Worm (Caenorhabditis elegans) whole organism, early embryonic: Measurements from ENCODE around the gene R07E5.15.

Source experiments
- B0310.2 ChIP-seq: sonication (generic microtip); optimal IDR thresholded peaks from 2 replicates; lab custom pipeline; 2016; ENCODE audit warnings: mild to moderate bottlenecking, missing genetic modification characterization, missing compliant biosample characterization
- F13C5.2 ChIP-seq: sonication (generic microtip); optimal IDR thresholded peaks from 2 replicates; lab custom pipeline; 2017; ENCODE audit warnings: mild to moderate bottlenecking, missing genetic modification characterization, inconsistent platforms, missing compliant biosample characterization
- aly-1 ChIP-seq: sonication (generic microtip); optimal IDR thresholded peaks from 2 replicates; lab custom pipeline; 2016; ENCODE audit warnings: missing genetic modification characterization, missing compliant biosample characterization
- ama-1 ChIP-seq: fragments of 150-350 bp; optimal IDR thresholded peaks from 2 replicates; lab custom pipeline; 2014
- ceh-13 ChIP-seq: fragments of 200-800 bp; sonication (Bioruptor generic); optimal IDR thresholded peaks from 2 replicates; lab custom pipeline; 2018; ENCODE audit warnings: mild to moderate bottlenecking, missing genetic modification characterization, missing compliant biosample characterization
- ceh-36 ChIP-seq: sonication (generic microtip); optimal IDR thresholded peaks from 2 replicates; lab custom pipeline; 2016; ENCODE audit warnings: missing genetic modification characterization, inconsistent platforms, missing compliant biosample characterization
- ets-7 ChIP-seq: sonication (generic microtip); optimal IDR thresholded peaks from 2 replicates; lab custom pipeline; 2016; ENCODE audit warnings: missing genotype, missing genetic modification characterization, missing compliant biosample characterization
- flt-1 ChIP-seq: fragments of 200-800 bp; sonication (Bioruptor generic); IDR thresholded peaks from 2 replicates; pipeline ENCODE4 v1.3.6; 2022; ENCODE audit warnings: missing genetic modification characterization, missing compliant biosample characterization
- hmbx-1 ChIP-seq: sonication (generic microtip); optimal IDR thresholded peaks from 2 replicates; lab custom pipeline; 2016; ENCODE audit warnings: mild to moderate bottlenecking, missing genetic modification characterization, missing compliant biosample characterization
- hmg-4 ChIP-seq: fragments of 200-800 bp; sonication (Bioruptor generic); optimal IDR thresholded peaks from 2 replicates; lab custom pipeline; 2018; ENCODE audit warnings: mild to moderate bottlenecking, missing genetic modification characterization, missing compliant biosample characterization
- hnd-1 ChIP-seq: sonication (generic microtip); optimal IDR thresholded peaks from 2 replicates; lab custom pipeline; 2016; ENCODE audit warnings: missing genetic modification characterization, missing compliant biosample characterization
- pes-1 ChIP-seq: fragments of 200-800 bp; sonication (Bioruptor generic); IDR thresholded peaks from 2 replicates; pipeline ENCODE4 v1.3.6; 2022; ENCODE audit warnings: missing genetic modification reagents, missing genetic modification characterization, missing compliant biosample characterization
- scrt-1 ChIP-seq: fragments of 200-800 bp; sonication (Bioruptor generic); IDR thresholded peaks from 2 replicates; pipeline ENCODE4 v1.3.6; 2022; ENCODE audit warnings: missing genetic modification characterization, missing compliant biosample characterization
- sea-1 ChIP-seq: fragments of 200-800 bp; sonication (Bioruptor generic); conservative IDR thresholded peaks from 2 replicates; pipeline ENCODE4 v1.3.6; 2022; ENCODE audit warnings: missing genetic modification characterization, missing compliant biosample characterization
- tbx-11 ChIP-seq: fragments of 200-800 bp; sonication (Bioruptor generic); IDR thresholded peaks from 2 replicates; pipeline ENCODE4 v1.3.6; 2022; ENCODE audit warnings: missing genetic modification characterization, missing compliant biosample characterization
- tbx-37 ChIP-seq: fragments of 200-800 bp; sonication (Bioruptor generic); conservative IDR thresholded peaks from 2 replicates; pipeline ENCODE4 v1.3.6; 2022; ENCODE audit warnings: missing genetic modification reagents, missing genetic modification characterization, missing compliant biosample characterization
- tra-4 ChIP-seq: sonication (generic microtip); optimal IDR thresholded peaks from 2 replicates; lab custom pipeline; 2017; ENCODE audit warnings: missing genetic modification characterization, missing compliant biosample characterization

R07E5.15 gene

ce11 chrIII:4364974-4365373 lies 36.3 kb upstream of the R07E5.15 start, which contains the start of gene ckb-1:
ckb-1 (plus strand) TSS chrIII:4365274.
- no peak for TF ChIP-seq hmbx-1 (tag; lab: Kevin White, UChicago)
- no peak for TF ChIP-seq hmg-4 (GFP tag; lab: Kevin White, UChicago)
- no peak for TF ChIP-seq aly-1 (tag; lab: Kevin White, UChicago)
- TF ChIP-seq pes-1 (GFP tag; lab: Robert Waterston, UW): no peak
- TF ChIP-seq flt-1: no peak
- TF ChIP-seq tra-4 (tag; lab: Kevin White, UChicago): no peak
- no peak for TF ChIP-seq tbx-11 (GFP tag; lab: Robert Waterston, UW)
- TF ChIP-seq ama-1: no peak
- no peak for TF ChIP-seq F13C5.2
- TF ChIP-seq ceh-36 (tag; lab: Kevin White, UChicago): no peak
- TF ChIP-seq sea-1 (GFP tag; lab: Robert Waterston, UW): no peak
- TF ChIP-seq scrt-1: no peak
- no peak for TF ChIP-seq ets-7 (tag; lab: Kevin White, UChicago)
- no peak for TF ChIP-seq tbx-37 (GFP tag; lab: Robert Waterston, UW)
- TF ChIP-seq ceh-13 (GFP tag; lab: Kevin White, UChicago): no peak
- TF ChIP-seq B0310.2 (tag; lab: Kevin White, UChicago): no peak
- TF ChIP-seq hnd-1: no peak

DNA sequence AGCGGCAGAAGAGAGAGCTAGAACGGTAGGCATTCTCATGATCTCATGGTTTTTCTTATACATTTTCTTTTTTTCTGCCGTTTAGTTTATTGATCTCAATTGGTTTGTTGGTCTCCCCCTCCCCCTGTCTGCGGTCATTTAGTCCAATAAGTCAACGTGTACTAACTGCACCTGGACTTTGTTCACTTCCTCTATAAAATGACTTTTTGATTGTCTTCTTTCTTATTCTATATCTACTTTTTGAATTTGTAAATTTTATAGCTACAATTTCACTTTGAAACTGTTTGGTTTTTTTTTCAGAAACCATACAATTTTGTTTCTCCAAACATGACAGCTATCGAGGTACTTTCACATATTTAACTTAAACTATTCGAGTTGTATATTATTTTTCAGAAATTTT lies 33.6 kb upstream of the R07E5.15 start, which contains the start of gene ckb-2:
Gene ckb-2, plus strand, starts transcription at position 301 of the 400 bp plus-strand sequence.
- TF ChIP-seq pes-1 (GFP tag; lab: Robert Waterston, UW) (no peak), scrt-1 (no peak), B0310.2 (tag; lab: Kevin White, UChicago) (no peak), tra-4 (tag; lab: Kevin White, UChicago) (no peak), tbx-11 (GFP tag; lab: Robert Waterston, UW) (no peak)

- TF ChIP-seq sea-1 (GFP tag; lab: Robert Waterston, UW): peak; percentile 75; the same call in 1 of the 2 replicates
- TF ChIP-seq aly-1 (tag; lab: Kevin White, UChicago): peak; percentile 87
- peak; percentile 1 for TF ChIP-seq B0310.2 (tag; lab: Kevin White, UChicago)
- peak; percentile 85 for TF ChIP-seq flt-1
- TF ChIP-seq scrt-1: peak; percentile 86
- peak; percentile 77 for TF ChIP-seq tbx-11 (GFP tag; lab: Robert Waterston, UW)
- peak; percentile 75 for TF ChIP-seq hmg-4 (GFP tag; lab: Kevin White, UChicago)
- peak; percentile 82 for TF ChIP-seq tbx-37 (GFP tag; lab: Robert Waterston, UW)
- TF ChIP-seq pes-1 (GFP tag; lab: Robert Waterston, UW): peak; percentile 89
- peak; percentile 40 for TF ChIP-seq hmbx-1 (tag; lab: Kevin White, UChicago)
- peak; percentile 84 for TF ChIP-seq F13C5.2
- TF ChIP-seq ceh-36 (tag; lab: Kevin White, UChicago): peak; percentile 23
- TF ChIP-seq ceh-13 (GFP tag; lab: Kevin White, UChicago): peak; percentile 22
- TF ChIP-seq ets-7 (tag; lab: Kevin White, UChicago): peak; percentile 40
Measured at ce11 chrIII:4369381-4369809, 31.8 kb upstream of the R07E5.15 start.

DNA sequence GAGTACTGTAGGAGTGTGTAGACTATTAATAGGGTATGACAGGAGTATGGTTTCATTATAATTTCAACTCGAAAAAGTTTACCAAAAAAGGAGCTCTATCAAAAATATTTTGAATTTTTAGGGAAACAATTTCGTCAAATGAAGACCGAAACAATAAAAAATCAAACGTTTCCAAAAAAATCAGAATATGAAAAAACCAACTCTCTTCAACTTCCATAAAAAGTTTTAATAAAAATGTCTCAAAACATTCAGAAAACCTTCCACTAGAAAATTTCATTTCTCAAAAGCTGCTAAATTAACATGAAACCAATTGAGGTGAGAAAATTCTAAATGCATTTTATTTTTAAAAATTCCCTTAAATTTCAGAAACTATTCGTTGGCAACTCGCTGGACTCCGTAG lies 30.7 kb upstream of the R07E5.15 start, which contains the start of gene ckb-3:
Gene ckb-3, plus strand, starts transcription at position 301 of the 400 bp plus-strand sequence.
- TF ChIP-seq hmg-4 (GFP tag; lab: Kevin White, UChicago) (no peak), ceh-13 (GFP tag; lab: Kevin White, UChicago) (no peak), tbx-37 (GFP tag; lab: Robert Waterston, UW) (no peak), pes-1 (GFP tag; lab: Robert Waterston, UW) (no peak), B0310.2 (tag; lab: Kevin White, UChicago) (no peak)

- TF ChIP-seq flt-1: no peak
Measured at ce11 chrIII:4372894-4373293, 28.3 kb upstream of the R07E5.15 start.

DNA sequence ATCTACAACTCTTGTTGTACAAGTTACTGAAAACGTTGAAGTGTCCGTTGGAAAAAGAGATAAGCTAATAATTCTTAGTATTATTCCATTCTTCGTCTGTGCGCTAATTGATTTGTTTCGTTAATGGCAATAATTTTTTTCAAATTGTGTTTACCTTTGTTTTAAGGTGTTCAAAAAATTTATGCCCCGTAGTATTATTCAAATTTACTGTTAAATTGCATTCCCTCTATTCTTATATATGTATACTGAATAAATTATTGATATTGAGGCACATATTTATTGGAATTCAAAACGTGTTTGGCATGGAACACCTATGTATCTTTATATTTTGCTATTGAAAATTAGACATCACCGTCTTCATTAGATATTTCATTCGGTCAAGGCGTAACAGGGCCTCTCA lies 26.4 kb upstream of the R07E5.15 start, which contains the start of gene pals-26:
Gene pals-26, plus strand, starts transcription at position 301 of the 400 bp plus-strand sequence.
- no peak for TF ChIP-seq B0310.2 (tag; lab: Kevin White, UChicago)
- TF ChIP-seq tbx-11 (GFP tag; lab: Robert Waterston, UW): no peak
- no peak for TF ChIP-seq ama-1
- TF ChIP-seq sea-1 (GFP tag; lab: Robert Waterston, UW): no peak

DNA sequence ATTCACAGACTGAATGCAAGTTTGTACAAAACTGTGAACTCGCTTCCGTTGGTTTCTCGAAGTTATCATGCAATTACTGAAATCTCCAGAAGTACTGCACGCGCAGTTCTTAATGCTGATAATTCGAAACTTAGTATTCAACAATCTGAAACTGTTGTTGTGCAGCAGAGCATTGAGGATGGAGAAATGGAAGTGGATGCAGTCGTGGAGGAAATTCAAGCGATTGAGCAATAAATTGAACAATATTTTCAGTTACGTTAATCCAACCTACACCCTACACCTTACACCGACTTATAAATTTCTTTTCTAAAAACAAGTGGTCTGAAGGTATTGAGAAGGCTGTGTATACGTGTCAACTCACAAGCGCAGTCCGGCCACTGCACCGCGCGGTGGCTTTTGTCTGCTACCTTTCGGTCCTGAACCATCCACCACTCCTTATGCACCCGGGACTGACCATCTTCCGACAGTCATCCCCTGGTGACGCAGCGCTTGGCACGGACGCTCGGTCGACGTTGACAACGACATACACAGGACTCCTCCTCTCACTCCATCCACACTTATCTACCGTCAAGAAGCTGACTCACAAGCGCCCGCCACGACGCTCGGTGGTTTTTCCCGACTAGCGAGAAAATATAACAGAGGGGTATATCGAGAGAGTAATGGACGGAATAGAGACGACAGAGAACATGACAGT lies 22.5 kb upstream of the R07E5.15 start:
- TF ChIP-seq pes-1 (GFP tag; lab: Robert Waterston, UW) (peak; percentile 77), hnd-1 (peak; percentile 36), sea-1 (GFP tag; lab: Robert Waterston, UW) (peak; percentile 70; the same call in 1 of the 2 replicates), hmbx-1 (tag; lab: Kevin White, UChicago) (peak; percentile 34), scrt-1 (peak; percentile 75), ceh-36 (tag; lab: Kevin White, UChicago) (peak; percentile 66), F13C5.2 (peak; percentile 47), hmg-4 (GFP tag; lab: Kevin White, UChicago) (peak; percentile 91), tbx-37 (GFP tag; lab: Robert Waterston, UW) (peak; percentile 67), flt-1 (peak; percentile 41), aly-1 (tag; lab: Kevin White, UChicago) (peak; percentile 55), B0310.2 (tag; lab: Kevin White, UChicago) (peak; percentile 71)

DNA sequence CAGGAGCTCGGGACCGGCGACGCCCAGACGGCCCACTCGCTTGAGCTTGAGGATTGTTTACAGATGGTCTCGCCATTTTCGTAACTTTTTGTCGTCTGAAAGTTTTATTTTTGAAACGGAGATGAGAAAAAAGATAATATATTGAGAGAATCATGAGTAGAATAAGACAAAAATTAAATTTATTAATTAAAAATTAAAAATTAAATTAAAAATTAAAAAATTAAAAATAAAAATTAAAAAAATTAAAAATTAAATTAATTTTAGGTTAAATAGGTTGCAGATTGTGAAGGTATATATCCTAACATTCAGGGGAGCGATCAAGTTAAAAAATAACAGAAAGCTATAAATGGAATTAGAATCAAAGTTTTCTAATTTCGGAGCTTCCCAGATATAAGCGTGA lies 21.5 kb upstream of the R07E5.15 start, which contains the start of gene B0284.3:
Gene B0284.3, minus strand, starts transcription at position 101 of the 400 bp plus-strand sequence.
- TF ChIP-seq scrt-1 (no peak), aly-1 (tag; lab: Kevin White, UChicago) (no peak), pes-1 (GFP tag; lab: Robert Waterston, UW) (no peak), hnd-1 (no peak), ets-7 (tag; lab: Kevin White, UChicago) (no peak), B0310.2 (tag; lab: Kevin White, UChicago) (no peak), ceh-13 (GFP tag; lab: Kevin White, UChicago) (no peak), F13C5.2 (no peak), ceh-36 (tag; lab: Kevin White, UChicago) (no peak), tbx-37 (GFP tag; lab: Robert Waterston, UW) (no peak), ama-1 (no peak), hmbx-1 (tag; lab: Kevin White, UChicago) (no peak), tbx-11 (GFP tag; lab: Robert Waterston, UW) (no peak), hmg-4 (GFP tag; lab: Kevin White, UChicago) (no peak), tra-4 (tag; lab: Kevin White, UChicago) (no peak), sea-1 (GFP tag; lab: Robert Waterston, UW) (no peak)
